Worm (Caenorhabditis elegans): ENCODE measurements around the gene marc-1.

DNA sequence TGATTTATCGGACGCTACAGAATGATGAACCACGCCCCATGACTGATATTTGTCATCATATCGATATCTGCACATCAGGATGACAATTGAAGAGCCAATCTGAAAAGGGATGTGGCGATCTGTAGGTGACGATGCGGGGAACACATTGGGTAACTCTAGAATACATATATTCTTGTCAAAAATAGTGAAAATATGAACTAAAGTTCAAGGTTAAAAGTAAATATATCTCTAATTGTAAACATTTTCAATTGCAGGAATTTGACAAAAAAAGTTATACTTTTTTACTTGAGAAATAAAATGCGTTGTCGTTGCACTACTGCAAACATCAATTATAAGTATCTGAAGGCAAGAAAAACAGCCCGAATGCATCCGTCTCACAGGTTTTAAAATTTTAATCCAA, 13.4 kb downstream of the marc-1 start, which contains the start of gene F58E6.6:
- TF ChIP-seq flt-1 (GFP tag; IDR thresholded peaks at IDR 0.05) (no peak), klf-2 (GFP tag; conservative IDR thresholded peaks at IDR 0.05) (no peak), ztf-23 (GFP tag; IDR thresholded peaks at IDR 0.05) (no peak), cog-1 (tag; optimal IDR thresholded peaks at IDR 0.05) (no peak), ref-1 (GFP tag; conservative IDR thresholded peaks at IDR 0.05) (no peak), T22C8.4 (GFP tag; IDR thresholded peaks at IDR 0.05) (no peak), med-1 (GFP tag; optimal IDR thresholded peaks at IDR 0.05; ENCODE audit: insufficient read depth) (no peak), ztf-29 (GFP tag; IDR thresholded peaks at IDR 0.05) (no peak)
